Worm (Caenorhabditis elegans) whole organism, late embryonic: ENCODE measurements around the gene sod-5.

Experiments used
- F13H6.1 ChIP-seq: sonication (generic microtip); optimal IDR thresholded peaks from 2 replicates; lab custom pipeline; 2016; ENCODE audit warnings: missing genetic modification characterization, missing compliant biosample characterization
- K09A11.1 ChIP-seq: sonication (generic microtip); optimal IDR thresholded peaks from 2 replicates; lab custom pipeline; 2017; ENCODE audit warnings: antibody characterized with exemption, mild to moderate bottlenecking, missing genetic modification characterization, missing compliant biosample characterization; ENCODE audit not compliant: insufficient read depth
- lim-6 ChIP-seq: sonication (generic microtip); optimal IDR thresholded peaks from 2 replicates; lab custom pipeline; 2016; ENCODE audit warnings: missing genetic modification characterization, missing compliant biosample characterization
- nfya-1 ChIP-seq: sonication (generic microtip); optimal IDR thresholded peaks from 2 replicates; lab custom pipeline; 2017; ENCODE audit warnings: missing genetic modification characterization, mild to moderate bottlenecking, missing compliant biosample characterization, antibody characterized with exemption, moderate library complexity
- pqm-1 ChIP-seq: sonication (generic microtip); optimal IDR thresholded peaks from 2 replicates; lab custom pipeline; 2016; ENCODE audit warnings: missing genetic modification characterization, missing compliant biosample characterization
- pros-1 ChIP-seq: fragments of 150-350 bp; optimal IDR thresholded peaks from 2 replicates; lab custom pipeline; 2014; ENCODE audit warnings: missing biosample characterization, missing genetic modification reagents, missing genetic modification characterization
- tbx-7 ChIP-seq: sonication (generic microtip); optimal IDR thresholded peaks from 2 replicates; lab custom pipeline; 2016; ENCODE audit warnings: missing genotype, missing genetic modification characterization, missing compliant biosample characterization

DNA sequence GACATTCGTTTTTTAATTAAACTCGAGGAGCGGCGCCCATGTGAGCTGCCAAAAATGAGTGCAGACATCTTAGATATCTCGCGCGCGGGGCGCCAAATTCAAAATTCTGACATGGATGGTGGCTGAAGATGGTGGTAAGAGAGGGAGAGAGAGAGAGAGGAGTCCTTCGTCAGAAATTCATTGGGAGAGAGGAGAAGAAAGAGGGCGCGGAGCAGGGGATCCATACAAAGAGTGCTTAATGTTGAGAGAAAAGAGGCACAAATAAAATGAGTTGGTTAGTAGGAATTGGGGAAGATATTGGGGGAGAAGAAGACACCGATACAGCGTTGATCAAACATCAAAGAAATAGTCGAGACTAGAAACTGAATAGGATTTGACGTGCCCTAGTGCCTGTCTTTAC, 36.0 kb downstream of the sod-5 start:
- TF ChIP-seq pqm-1 (tag; lab: Kevin White, UChicago) (no peak), F13H6.1 (tag; lab: Kevin White, UChicago) (no peak), pros-1 (tag; lab: Kevin White, UChicago) (no peak), nfya-1 (tag; lab: Kevin White, UChicago) (no peak), lim-6 (tag; lab: Kevin White, UChicago) (no peak), tbx-7 (tag; lab: Kevin White, UChicago) (no peak), K09A11.1 (no peak)
